Worm (Caenorhabditis elegans) whole organism, L1 larva: ENCODE results near the gene imph-1.

ENCODE experiments used
- C16A3.4 ChIP-seq: fragments of 150-350 bp; optimal IDR thresholded peaks from 2 replicates; lab custom pipeline; 2014; ENCODE audit warnings: missing biosample characterization, missing genetic modification characterization
- F16B12.6 ChIP-seq: fragments of 150-350 bp; optimal IDR thresholded peaks from 2 replicates; lab custom pipeline; 2014; ENCODE audit warnings: missing biosample characterization, missing genetic modification characterization
- aha-1 ChIP-seq: fragments of 150-350 bp; optimal IDR thresholded peaks from 2 replicates; lab custom pipeline; 2014; ENCODE audit warnings: missing biosample characterization, missing genetic modification characterization
- alr-1 ChIP-seq: fragments of 200-800 bp; sonication (Bioruptor generic); optimal IDR thresholded peaks from 2 replicates; lab custom pipeline; 2018; ENCODE audit warnings: borderline replicate concordance, mild to moderate bottlenecking, missing genetic modification characterization, missing compliant biosample characterization
- ceh-63 ChIP-seq: fragments of 200-800 bp; sonication (Bioruptor generic); optimal IDR thresholded peaks from 2 replicates; lab custom pipeline; 2018; ENCODE audit warnings: mild to moderate bottlenecking, missing genetic modification characterization, missing compliant biosample characterization
- ceh-82 ChIP-seq, 3 experiments: fragments of 150-350 bp in 1 of 3; sonication (generic microtip) in 2 of 3; optimal IDR thresholded peaks; 2 replicates each; lab custom pipeline; 2014 to 2017; ENCODE audit warnings: missing biosample characterization in 3 of 3, missing genetic modification characterization in 3 of 3
- ceh-90 ChIP-seq: sonication (generic microtip); optimal IDR thresholded peaks from 2 replicates; lab custom pipeline; 2016; ENCODE audit warnings: missing genetic modification characterization, missing compliant biosample characterization
- efl-1 ChIP-seq, 4 experiments: fragments of 150-350 bp; optimal IDR thresholded peaks in 3 of 4; peaks in 1 of 4; 1 replicate in 1 of 4; 2 replicates in 3 of 4; lab custom pipeline; 2014; ENCODE audit warnings: missing biosample characterization in 2 of 4, missing genetic modification characterization in 2 of 4, missing genetic modification reagents in 2 of 4
- efl-3 ChIP-seq: fragments of 200-800 bp; sonication (Bioruptor generic); optimal IDR thresholded peaks from 2 replicates; lab custom pipeline; 2018; ENCODE audit warnings: mild to moderate bottlenecking, missing genetic modification characterization, missing compliant biosample characterization
- egl-27 ChIP-seq, 2 experiments: fragments of 150-350 bp in 1 of 2; sonication (generic microtip); optimal IDR thresholded peaks; 3 replicates each; lab custom pipeline; 2017 to 2018; ENCODE audit warnings: missing biosample characterization in 2 of 2, missing genetic modification characterization in 2 of 2, missing genetic modification reagents in 2 of 2
- elt-2 ChIP-seq: sonication (generic microtip); optimal IDR thresholded peaks from 2 replicates; lab custom pipeline; 2016; ENCODE audit warnings: missing genetic modification characterization, mild to moderate bottlenecking, inconsistent platforms, missing compliant biosample characterization, missing genetic modification reagents
- elt-3 ChIP-seq, 6 experiments: fragments of 150-350 bp in 1 of 6; sonication (generic microtip); optimal IDR thresholded peaks; 2 replicates each; lab custom pipeline; 2017 to 2018; ENCODE audit warnings: missing biosample characterization in 6 of 6, missing genetic modification characterization in 6 of 6, inconsistent platforms in 1 of 6
- ets-5 ChIP-seq: fragments of 200-800 bp; sonication (Bioruptor generic); IDR thresholded peaks from 2 replicates; pipeline ENCODE4 v1.3.6; 2022; ENCODE audit warnings: missing genetic modification characterization, missing compliant biosample characterization
- fkh-10 ChIP-seq: sonication (generic microtip); optimal IDR thresholded peaks from 2 replicates; lab custom pipeline; 2017; ENCODE audit warnings: missing biosample characterization, missing genetic modification reagents, missing genetic modification characterization
- fkh-4 ChIP-seq: sonication (generic microtip); optimal IDR thresholded peaks from 2 replicates; lab custom pipeline; 2016; ENCODE audit warnings: missing compliant biosample characterization, missing genetic modification characterization, borderline replicate concordance
- fkh-8 ChIP-seq: sonication (generic microtip); optimal IDR thresholded peaks from 2 replicates; lab custom pipeline; 2016; ENCODE audit warnings: mild to moderate bottlenecking, missing genetic modification characterization, missing compliant biosample characterization
- fos-1 ChIP-seq: fragments of 150-350 bp; optimal IDR thresholded peaks from 2 replicates; lab custom pipeline; 2014; ENCODE audit warnings: missing biosample characterization, missing genetic modification characterization
- grh-1 ChIP-seq: fragments of 200-800 bp; sonication (Bioruptor generic); IDR thresholded peaks from 2 replicates; pipeline ENCODE4 v1.3.6; 2022; ENCODE audit warnings: missing genetic modification reagents, missing genetic modification characterization, missing compliant biosample characterization
- hlh-17 ChIP-seq: fragments of 200-800 bp; sonication (Bioruptor generic); optimal IDR thresholded peaks from 2 replicates; lab custom pipeline; 2018; ENCODE audit warnings: missing genetic modification characterization, mild to moderate bottlenecking, missing compliant biosample characterization, moderate library complexity, borderline replicate concordance
- hlh-4 ChIP-seq: sonication (generic microtip); optimal IDR thresholded peaks from 2 replicates; lab custom pipeline; 2016; ENCODE audit warnings: mild to moderate bottlenecking, missing genetic modification characterization, missing compliant biosample characterization
- hpl-2 ChIP-seq: fragments of 150-350 bp; optimal IDR thresholded peaks from 2 replicates; lab custom pipeline; 2014; ENCODE audit warnings: missing biosample characterization, missing genetic modification reagents, missing genetic modification characterization
- isw-1 ChIP-seq: fragments of 200-800 bp; sonication (Bioruptor generic); IDR thresholded peaks from 2 replicates; pipeline ENCODE4 v1.3.6; 2022; ENCODE audit warnings: missing genetic modification characterization, missing compliant biosample characterization
- lin-15B ChIP-seq: fragments of 150-350 bp; sonication (generic microtip); optimal IDR thresholded peaks from 3 replicates; lab custom pipeline; 2014; ENCODE audit warnings: missing biosample characterization, missing genetic modification characterization
- lir-3 ChIP-seq: sonication (generic microtip); optimal IDR thresholded peaks from 2 replicates; lab custom pipeline; 2016; ENCODE audit warnings: mild to moderate bottlenecking, missing genetic modification characterization, moderate library complexity, missing compliant biosample characterization; ENCODE audit not compliant: poor library complexity
- lsy-2 ChIP-seq, 2 experiments: fragments of 150-350 bp; optimal IDR thresholded peaks; 2 replicates each; lab custom pipeline; 2014; ENCODE audit warnings: missing biosample characterization in 2 of 2, missing genetic modification characterization in 2 of 2
- mab-9 ChIP-seq: fragments of 200-800 bp; sonication (Bioruptor generic); IDR thresholded peaks from 2 replicates; pipeline ENCODE4 v1.3.6; 2022; ENCODE audit warnings: missing genetic modification reagents, missing genetic modification characterization, missing compliant biosample characterization
- mdl-1 ChIP-seq, 2 experiments: fragments of 150-350 bp; optimal IDR thresholded peaks; 2 replicates each; lab custom pipeline; 2014 to 2017; ENCODE audit warnings: missing biosample characterization in 2 of 2, missing genetic modification characterization in 2 of 2, inconsistent platforms in 1 of 2
- mef-2 ChIP-seq: fragments of 150-350 bp; optimal IDR thresholded peaks from 2 replicates; lab custom pipeline; 2014; ENCODE audit warnings: missing biosample characterization, missing genetic modification characterization
- nhr-20 ChIP-seq: sonication (generic microtip); optimal IDR thresholded peaks from 2 replicates; lab custom pipeline; 2016; ENCODE audit warnings: mild to moderate bottlenecking, missing genetic modification characterization, missing compliant biosample characterization
- nhr-28 ChIP-seq: fragments of 150-350 bp; optimal IDR thresholded peaks from 2 replicates; lab custom pipeline; 2014; ENCODE audit warnings: missing biosample characterization, missing genetic modification characterization
- nhr-85 ChIP-seq: sonication (generic microtip); peaks from one replicate; lab custom pipeline; 2016; ENCODE audit warnings: missing genetic modification characterization, inconsistent platforms, missing compliant biosample characterization
- rnt-1 ChIP-seq: sonication (generic microtip); optimal IDR thresholded peaks from 2 replicates; lab custom pipeline; 2016; ENCODE audit warnings: mild to moderate bottlenecking, missing genetic modification characterization, moderate library complexity, missing compliant biosample characterization
- snpc-4 ChIP-seq: fragments of 150-350 bp; optimal IDR thresholded peaks from 2 replicates; lab custom pipeline; 2014; ENCODE audit warnings: missing biosample characterization, missing genetic modification characterization
- snu-23 ChIP-seq: sonication (generic microtip); optimal IDR thresholded peaks from 2 replicates; lab custom pipeline; 2016; ENCODE audit warnings: missing genetic modification characterization, missing compliant biosample characterization
- sup-37 ChIP-seq: fragments of 200-800 bp; sonication (Bioruptor generic); optimal IDR thresholded peaks from 2 replicates; lab custom pipeline; 2018; ENCODE audit warnings: mild to moderate bottlenecking, missing genetic modification characterization, missing compliant biosample characterization
- tlp-1 ChIP-seq: fragments of 150-350 bp; optimal IDR thresholded peaks from 2 replicates; lab custom pipeline; 2014; ENCODE audit warnings: missing biosample characterization, missing genetic modification characterization
- unc-130 ChIP-seq: fragments of 150-350 bp; optimal IDR thresholded peaks from 2 replicates; lab custom pipeline; 2017; ENCODE audit warnings: missing biosample characterization, missing genetic modification characterization, inconsistent platforms
- unc-62 ChIP-seq: fragments of 150-350 bp; optimal IDR thresholded peaks from 2 replicates; lab custom pipeline; 2014; ENCODE audit warnings: missing biosample characterization, missing genetic modification reagents, missing genetic modification characterization
- vab-15 ChIP-seq: sonication (generic microtip); optimal IDR thresholded peaks from 2 replicates; lab custom pipeline; 2017; ENCODE audit warnings: missing genotype, mild to moderate bottlenecking, missing genetic modification characterization, missing compliant biosample characterization
- xbp-1 ChIP-seq: sonication (generic microtip); optimal IDR thresholded peaks from 2 replicates; lab custom pipeline; 2016; ENCODE audit warnings: missing genetic modification characterization, missing compliant biosample characterization
- zag-1 ChIP-seq: fragments of 150-350 bp; optimal IDR thresholded peaks from 2 replicates; lab custom pipeline; 2014; ENCODE audit warnings: missing biosample characterization, missing genetic modification characterization
- zip-4 ChIP-seq: fragments of 200-800 bp; sonication (Bioruptor generic); optimal IDR thresholded peaks from 2 replicates; lab custom pipeline; 2018; ENCODE audit warnings: mild to moderate bottlenecking, missing genetic modification characterization, moderate library complexity, missing compliant biosample characterization
- ztf-11 ChIP-seq, 2 experiments: sonication (generic microtip); optimal IDR thresholded peaks; 2 replicates each; lab custom pipeline; 2016 to 2017; ENCODE audit warnings: missing genetic modification characterization in 2 of 2, missing biosample characterization in 1 of 2, missing compliant biosample characterization in 1 of 2

Gene imph-1

DNA sequence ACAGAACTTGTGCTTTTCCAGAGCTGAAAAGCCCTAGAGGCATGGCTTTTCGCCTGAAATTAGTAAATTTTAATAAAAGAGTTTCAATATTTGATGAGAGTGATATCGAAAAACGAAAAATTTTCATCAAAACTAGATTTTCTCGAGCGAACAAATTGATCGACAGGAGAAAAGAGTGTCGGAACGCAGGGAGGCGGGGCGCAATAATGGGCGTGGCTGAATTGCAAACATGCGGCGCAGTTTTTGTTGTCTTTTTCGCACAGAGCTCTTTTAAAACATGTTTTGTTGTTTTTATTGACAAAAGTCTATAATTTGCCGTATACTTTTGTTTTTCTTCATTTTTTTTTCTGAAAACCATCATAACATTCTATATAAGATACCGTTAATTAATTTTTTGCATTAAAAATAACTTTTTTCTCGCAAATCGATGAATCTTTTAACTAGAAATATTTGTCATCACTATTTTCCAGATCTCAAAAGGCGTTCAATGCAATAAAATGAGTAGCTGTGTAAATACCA lies 25.0 kb downstream of the imph-1 start, which contains the start of the genes sel-5 and wdr-48 (continued):
- TF ChIP-seq mab-9 (GFP tag; lab: Robert Waterston, UW) (no peak), elt-3 (tag; optimal IDR thresholded peaks at IDR 0.05; lab: Kevin White, UChicago) (peak in 1 of 6 experiments; percentile 23), tlp-1 (tag; lab: Kevin White, UChicago) (no peak), C16A3.4 (tag; lab: Kevin White, UChicago) (peak; percentile 12), ceh-82 (tag; optimal IDR thresholded peaks at IDR 0.05; lab: Kevin White, UChicago) (peak in 1 of 3 experiments; percentile 18), lin-15B (tag; lab: Kevin White, UChicago) (no peak), efl-1 (optimal IDR thresholded peaks at IDR 0.05; lab: Kevin White, UChicago) (peak; percentile 19 to 40), efl-1 (GFP tag; optimal IDR thresholded peaks at IDR 0.05 in 1 of 2; lab: Kevin White, UChicago) (peak; percentile 60 to 95), lir-3 (tag; lab: Kevin White, UChicago) (no peak), rnt-1 (peak; percentile 39), ztf-11 (tag; optimal IDR thresholded peaks at IDR 0.05; lab: Kevin White, UChicago) (no peak), ceh-90 (no peak), lsy-2 (tag; optimal IDR thresholded peaks at IDR 0.05; lab: Kevin White, UChicago) (peak; percentile 53 to 59), fos-1 (tag; lab: Kevin White, UChicago) (no peak), zag-1 (no peak), xbp-1 (peak; percentile 20)

DNA sequence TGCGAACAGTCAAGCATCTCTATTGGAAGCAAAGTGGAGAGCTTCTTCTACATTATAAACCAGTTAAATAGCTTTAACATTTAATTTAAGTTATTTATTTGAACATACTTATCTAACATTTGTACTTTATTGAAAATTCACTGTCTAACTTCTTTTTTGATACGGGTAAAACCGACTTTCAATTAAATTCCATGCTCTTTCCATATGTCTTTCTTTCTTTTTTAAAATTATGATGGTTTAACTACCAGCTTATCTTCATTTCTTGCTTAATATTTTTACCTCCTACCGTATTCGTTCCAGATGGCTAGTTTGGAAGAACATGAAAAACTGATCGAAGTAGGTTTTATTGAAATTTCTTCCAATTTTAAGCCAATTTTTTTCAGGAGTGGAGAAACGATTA lies 28.1 kb downstream of the imph-1 start, which contains the start of gene F35G12.12:
TSS of gene F35G12.12 (plus strand) at position 301 of the 400 bp plus-strand sequence.
- TF ChIP-seq lin-15B (tag; lab: Kevin White, UChicago) (no peak), nhr-28 (tag; lab: Kevin White, UChicago) (no peak), unc-130 (tag; lab: Kevin White, UChicago) (no peak), nhr-20 (no peak), mab-9 (GFP tag; lab: Robert Waterston, UW) (no peak), sup-37 (GFP tag; lab: Kevin White, UChicago) (no peak), hpl-2 (GFP tag; lab: Kevin White, UChicago) (no peak), egl-27 (tag; optimal IDR thresholded peaks at IDR 0.05; lab: Kevin White, UChicago) (no peak), fkh-4 (tag; lab: Kevin White, UChicago) (no peak), fkh-10 (no peak), isw-1 (GFP tag; lab: Robert Waterston, UW) (no peak), fkh-8 (tag; lab: Kevin White, UChicago) (no peak), mdl-1 (tag; optimal IDR thresholded peaks at IDR 0.05; lab: Kevin White, UChicago) (no peak), hlh-17 (GFP tag; lab: Kevin White, UChicago) (no peak), efl-3 (GFP tag; lab: Kevin White, UChicago) (no peak)

DNA sequence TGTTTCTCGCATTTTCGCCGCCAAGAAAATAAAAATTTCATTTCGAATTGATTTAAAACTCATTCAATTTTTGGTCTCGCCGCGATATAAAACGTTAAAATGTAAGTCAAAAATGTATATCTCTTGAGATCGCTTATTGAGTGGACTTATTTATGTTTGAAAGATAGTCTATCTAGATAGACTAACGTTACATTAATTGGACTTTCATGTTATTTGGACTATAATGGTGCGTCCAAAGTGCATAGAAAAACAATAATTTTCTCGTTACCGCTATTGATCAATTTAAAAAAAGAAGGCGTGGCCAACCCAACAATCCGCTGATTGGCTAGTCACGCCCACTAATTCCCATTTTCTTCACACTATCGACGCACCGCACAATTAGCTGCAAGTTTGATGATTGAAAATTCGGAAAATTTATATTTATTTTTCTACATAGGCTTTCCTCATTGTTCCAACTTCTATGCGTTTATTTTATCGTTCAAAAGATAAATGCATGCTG lies 30.7 kb downstream of the imph-1 start, which contains the start of gene F35G12.5:
TSS of gene F35G12.5 (plus strand) at position 51 of the 499 bp plus-strand sequence.
- TF ChIP-seq isw-1 (GFP tag; lab: Robert Waterston, UW), result no peak
- peak in 1 of 2 experiments; percentile 6 for TF ChIP-seq lsy-2 (tag; optimal IDR thresholded peaks at IDR 0.05; lab: Kevin White, UChicago)
- TF ChIP-seq efl-1 (optimal IDR thresholded peaks at IDR 0.05; lab: Kevin White, UChicago), result no peak
- TF ChIP-seq efl-1 (GFP tag; optimal IDR thresholded peaks at IDR 0.05 in 1 of 2; lab: Kevin White, UChicago), result peak in 1 of 2 experiments; percentile 45
- TF ChIP-seq, all 84 proteins: peak for 2

ce11 chrIII:4587177-4587576 lies 33.8 kb downstream of the imph-1 start, which contains the start of the genes F35G12.7 and smc-4:
TSS of gene F35G12.7 (minus strand) at chrIII:4587330.
TSS of gene smc-4 (plus strand) at chrIII:4587501.
- TF ChIP-seq vab-15 (tag; lab: Kevin White, UChicago) (peak; percentile 30), egl-27 (tag; optimal IDR thresholded peaks at IDR 0.05; lab: Kevin White, UChicago) (no peak), aha-1 (tag; lab: Kevin White, UChicago) (no peak), zip-4 (GFP tag; lab: Kevin White, UChicago) (no peak), rnt-1 (peak; percentile 69), nhr-85 (tag; lab: Kevin White, UChicago) (peak; percentile 58), lin-15B (tag; lab: Kevin White, UChicago) (peak; percentile 35), mdl-1 (tag; optimal IDR thresholded peaks at IDR 0.05; lab: Kevin White, UChicago) (peak in 1 of 2 experiments; percentile 33), grh-1 (GFP tag; lab: Robert Waterston, UW) (peak; percentile 33; the same call in 1 of the 2 replicates), snpc-4 (peak; percentile 9), ceh-82 (tag; optimal IDR thresholded peaks at IDR 0.05; lab: Kevin White, UChicago) (peak in 2 of 3 experiments; percentile 35 to 47), F16B12.6 (peak; percentile 95), alr-1 (tag; lab: Kevin White, UChicago) (no peak), mef-2 (no peak), ets-5 (GFP tag; lab: Robert Waterston, UW) (no peak), unc-62 (GFP tag; lab: Kevin White, UChicago) (no peak), fos-1 (tag; lab: Kevin White, UChicago) (no peak), snu-23 (GFP tag; lab: Kevin White, UChicago) (peak; percentile 77), ceh-63 (GFP tag; lab: Kevin White, UChicago) (no peak), elt-2 (no peak), hlh-4 (tag; lab: Kevin White, UChicago) (no peak)
